Fruit fly (Drosophila melanogaster) whole organism, wandering third instar larva: ENCODE results near the gene CG32040.

Experiments
- CrebA ChIP-seq: fragments of 200-800 bp; sonication (Bioruptor generic); optimal IDR thresholded peaks from 2 replicates; lab custom pipeline; 2016; ENCODE audit warnings: missing biosample characterization, mild to moderate bottlenecking, missing genetic modification characterization, borderline replicate concordance
- Mio ChIP-seq: sonication (Bioruptor generic); optimal IDR thresholded peaks from 2 replicates; lab custom pipeline; 2016; ENCODE audit warnings: missing biosample characterization, missing genetic modification characterization
- dmrt93B ChIP-seq: fragments of 200-800 bp; sonication (Bioruptor generic); optimal IDR thresholded peaks from 2 replicates; lab custom pipeline; 2018; ENCODE audit warnings: missing biosample characterization, mild to moderate bottlenecking, missing genetic modification characterization
- h ChIP-seq: fragments of 200-800 bp; sonication (Bioruptor generic); optimal IDR thresholded peaks from 3 replicates; lab custom pipeline; 2016; ENCODE audit warnings: missing biosample characterization, mild to moderate bottlenecking, missing genetic modification characterization
- psq ChIP-seq: fragments of 200-800 bp; sonication (Bioruptor generic); optimal IDR thresholded peaks from 3 replicates; lab custom pipeline; 2017; ENCODE audit warnings: missing biosample characterization, mild to moderate bottlenecking, missing genetic modification characterization, moderate library complexity
- woc ChIP-seq: sonication (Bioruptor generic); optimal IDR thresholded peaks from 2 replicates; lab custom pipeline; 2016; ENCODE audit warnings: missing biosample characterization, mild to moderate bottlenecking, missing genetic modification characterization

DNA sequence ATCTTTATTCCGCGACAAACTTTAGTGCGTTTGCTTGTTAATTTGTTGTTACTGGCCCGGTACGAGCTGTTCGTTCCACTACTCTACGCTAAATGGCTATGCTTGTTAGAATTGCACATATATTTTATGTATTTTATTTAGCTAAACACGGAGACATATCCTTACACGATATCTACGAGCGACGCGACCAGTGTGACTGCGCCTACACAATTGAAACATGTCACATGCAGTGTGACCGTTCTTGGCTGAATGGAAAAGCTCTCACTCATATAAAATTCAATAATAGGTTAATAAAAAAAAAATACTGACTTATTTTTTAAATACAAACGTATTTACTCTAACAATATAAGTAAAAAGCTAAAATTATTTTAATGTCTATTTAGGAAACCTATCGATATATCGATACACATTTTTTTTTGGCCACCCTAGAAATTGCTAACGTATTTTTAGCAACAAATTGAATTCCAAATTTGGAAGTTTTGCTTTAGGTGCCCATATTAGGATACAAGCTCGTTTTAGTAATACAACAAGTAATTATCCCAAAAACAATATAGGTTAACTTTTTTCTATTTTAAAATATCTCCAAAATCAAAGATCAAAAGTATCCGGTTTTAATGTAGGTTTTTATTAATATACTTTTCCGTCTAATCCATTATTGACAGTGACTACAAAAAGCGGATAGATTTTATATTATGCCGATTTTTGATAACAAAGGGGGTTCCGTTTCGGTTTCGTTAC lies 45.3 kb downstream of the CG32040 start, which contains the start of gene CG4080:
- TF ChIP-seq CrebA (no peak), psq (GFP tag; lab: Kevin White, UChicago) (peak; percentile 15), h (GFP tag; lab: Kevin White, UChicago) (peak; percentile 36), dmrt93B (GFP tag; lab: Kevin White, UChicago) (no peak), Mio (GFP tag; lab: Kevin White, UChicago) (no peak), woc (peak; percentile 1)
